Fruit fly (Drosophila melanogaster) whole organism: ENCODE results near the gene RpL17.

Source experiments
- CG8478 ChIP-seq: fragments of >200 bp; optimal IDR thresholded peaks from 2 replicates; lab custom pipeline; 2018; ENCODE audit warnings: inconsistent platforms
- Dll ChIP-seq: fragments of >200 bp; optimal IDR thresholded peaks from 2 replicates; lab custom pipeline; 2017
- pan ChIP-seq: fragments of >200 bp; optimal IDR thresholded peaks from 2 replicates; lab custom pipeline; 2017
- psq ChIP-seq: fragments of >200 bp; optimal IDR thresholded peaks from 2 replicates; lab custom pipeline; 2017
- usp ChIP-seq: fragments of >200 bp; optimal IDR thresholded peaks from 2 replicates; lab custom pipeline; 2017; ENCODE audit warnings: missing biosample characterization, missing genetic modification characterization, mixed read lengths

DNA sequence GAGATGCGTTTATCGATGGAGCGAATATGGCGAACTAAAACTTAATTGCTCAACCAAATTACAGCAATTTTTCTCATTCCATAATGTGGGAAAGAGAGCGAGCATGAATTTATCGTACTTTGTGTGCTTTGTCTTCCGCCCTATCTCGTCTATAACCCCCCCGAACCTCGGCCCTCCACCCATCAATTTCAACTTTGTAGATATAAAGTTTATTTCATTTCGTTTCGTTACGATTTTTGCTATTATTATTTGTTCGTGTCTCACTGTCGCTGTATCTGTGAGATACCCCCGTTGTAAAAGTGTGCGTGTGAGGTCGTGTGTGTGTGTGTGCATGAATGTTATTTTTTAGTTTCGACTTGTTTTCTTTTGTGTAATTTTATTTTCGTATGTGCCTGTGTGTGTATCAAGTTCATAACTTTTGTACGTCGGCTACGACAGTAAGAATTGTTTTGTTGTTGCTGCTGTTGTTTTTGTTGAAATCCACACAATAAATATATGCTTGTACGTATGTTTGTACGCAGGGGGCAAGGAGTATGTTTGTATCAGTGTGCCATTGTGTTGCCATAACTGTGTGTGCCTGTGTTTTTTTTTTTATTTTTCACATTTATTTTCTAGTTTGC lies 35.3 kb downstream of the RpL17 start:
- TF ChIP-seq pan (lab: Kevin White, UChicago) (no peak), psq (no peak), Dll (lab: Kevin White, UChicago) (no peak), CG8478 (lab: Kevin White, UChicago) (no peak), usp (GFP tag; lab: Kevin White, UChicago) (no peak)
